Fruit fly (Drosophila melanogaster) whole organism, embryonic: ENCODE measurements around the gene kra.

Source experiments
- CG31224 ChIP-seq: fragments of 200-800 bp; sonication (Bioruptor generic); IDR thresholded peaks from 2 replicates; pipeline ENCODE4 v1.3.6; 2022; ENCODE audit warnings: missing biosample characterization, missing genetic modification characterization
- CG6791 ChIP-seq: fragments of 200-800 bp; sonication (Bioruptor generic); IDR thresholded peaks from 3 replicates; pipeline ENCODE4 v1.3.6; 2022; ENCODE audit warnings: missing biosample characterization, missing genetic modification characterization; ENCODE audit not compliant: partially characterized antibody
- CHES-1-like ChIP-seq: fragments of 200-800 bp; sonication (Bioruptor generic); optimal IDR thresholded peaks from 2 replicates; lab custom pipeline; 2016; ENCODE audit warnings: missing biosample characterization, missing genetic modification characterization
- Dfd ChIP-seq, 2 experiments: fragments of >200 bp; optimal IDR thresholded peaks; 2 replicates each; lab custom pipeline; 2017; ENCODE audit warnings: missing biosample characterization in 2 of 2, missing genetic modification characterization in 2 of 2
- Mrtf ChIP-seq: fragments of 200-800 bp; sonication (Bioruptor generic); IDR thresholded peaks from 3 replicates; pipeline ENCODE4 v1.3.6; 2022; ENCODE audit warnings: missing biosample characterization, missing genetic modification characterization
- ems ChIP-seq: fragments of 200-800 bp; sonication (Bioruptor generic); optimal IDR thresholded peaks from 3 replicates; lab custom pipeline; 2016; ENCODE audit warnings: missing biosample characterization, missing genetic modification characterization
- fd102C ChIP-seq: fragments of 200-800 bp; sonication (Bioruptor generic); optimal IDR thresholded peaks from 2 replicates; lab custom pipeline; 2018; ENCODE audit warnings: missing biosample characterization, mild to moderate bottlenecking, missing genetic modification characterization, moderate library complexity
- sens-2 ChIP-seq: fragments of 200-800 bp; sonication (Bioruptor generic); IDR thresholded peaks from 2 replicates; pipeline ENCODE4 v1.3.6; 2022; ENCODE audit warnings: missing biosample characterization, missing genetic modification characterization
- unc-4 ChIP-seq: fragments of 200-800 bp; sonication (Bioruptor generic); IDR thresholded peaks from 2 replicates; pipeline ENCODE4 v1.3.6; 2022; ENCODE audit warnings: missing biosample characterization, missing genetic modification characterization; ENCODE audit not compliant: partially characterized antibody

DNA sequence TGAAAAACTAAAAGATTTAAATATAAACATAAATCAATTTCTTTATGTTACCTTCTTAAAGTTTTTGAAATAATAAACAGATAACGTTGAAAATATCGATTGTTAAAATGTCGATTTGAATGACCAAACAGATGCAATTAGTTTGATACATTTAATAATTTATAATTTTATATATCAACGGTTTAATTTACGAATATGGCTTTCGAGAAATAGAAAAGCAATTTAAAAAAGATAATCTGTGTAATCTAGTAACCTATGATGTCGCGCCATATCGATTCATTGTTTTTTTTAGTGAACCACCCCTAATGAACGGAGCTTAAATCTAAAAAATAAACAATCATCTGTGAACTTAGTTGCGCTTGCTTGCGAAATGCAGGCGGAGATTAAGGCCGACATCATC lies 12.4 kb downstream of the kra start, which contains the start of gene PolZ2:
- TF ChIP-seq unc-4 (no peak), ems (no peak), CHES-1-like (GFP tag; lab: Kevin White, UChicago) (no peak), fd102C (GFP tag; lab: Kevin White, UChicago) (no peak), Mrtf (GFP tag; lab: Robert Waterston, UW) (no peak), CG6791 (GFP tag; lab: Robert Waterston, UW) (no peak), CG31224 (no peak), sens-2 (GFP tag; lab: Robert Waterston, UW) (no peak), Dfd (GFP tag; optimal IDR thresholded peaks at IDR 0.05; lab: Kevin White, UChicago) (no peak)
